Worm (Caenorhabditis elegans): ENCODE measurements around the gene F32A11.1.

- TF ChIP-seq hlh-30 (tag; optimal IDR thresholded peaks at IDR 0.05; ENCODE audit: insufficient read depth) (no peak), nhr-10 (tag; optimal IDR thresholded peaks at IDR 0.05) (no peak), F37D6.2 (tag; optimal IDR thresholded peaks at IDR 0.05) (no peak), egl-27 (tag; optimal IDR thresholded peaks at IDR 0.05) (no peak)
These were observed 1.1 kb upstream of the F32A11.1 start for ce11 chrII:13156071-13156470.

All from whole organism, L4 larva.